Worm (Caenorhabditis elegans) whole organism, L1 larva: ENCODE measurements around the gene akt-2.

Experiments used
- C04F5.9 ChIP-seq: sonication (generic microtip); optimal IDR thresholded peaks from 2 replicates; lab custom pipeline; 2016; ENCODE audit warnings: missing genetic modification characterization, missing compliant biosample characterization
- F16B12.6 ChIP-seq: fragments of 150-350 bp; optimal IDR thresholded peaks from 2 replicates; lab custom pipeline; 2014; ENCODE audit warnings: missing biosample characterization, missing genetic modification characterization
- Y116A8C.19 ChIP-seq: sonication (generic microtip); optimal IDR thresholded peaks from 2 replicates; lab custom pipeline; 2016; ENCODE audit warnings: missing compliant biosample characterization, missing genetic modification characterization, borderline replicate concordance
- aly-2 ChIP-seq: fragments of 150-350 bp; optimal IDR thresholded peaks from 2 replicates; lab custom pipeline; 2014; ENCODE audit warnings: missing biosample characterization, missing genetic modification characterization
- ama-1 ChIP-seq: fragments of 150-350 bp; optimal IDR thresholded peaks from 2 replicates; lab custom pipeline; 2014
- blmp-1 ChIP-seq: fragments of 150-350 bp; optimal IDR thresholded peaks from 2 replicates; lab custom pipeline; 2014; ENCODE audit warnings: missing biosample characterization, missing genetic modification characterization
- ceh-63 ChIP-seq: fragments of 200-800 bp; sonication (Bioruptor generic); optimal IDR thresholded peaks from 2 replicates; lab custom pipeline; 2018; ENCODE audit warnings: mild to moderate bottlenecking, missing genetic modification characterization, missing compliant biosample characterization
- ceh-88 ChIP-seq: fragments of 200-800 bp; sonication (Bioruptor generic); IDR thresholded peaks from 2 replicates; pipeline ENCODE4 v1.3.6; 2022; ENCODE audit warnings: missing genetic modification characterization, missing compliant biosample characterization
- ceh-90 ChIP-seq: sonication (generic microtip); optimal IDR thresholded peaks from 2 replicates; lab custom pipeline; 2016; ENCODE audit warnings: missing genetic modification characterization, missing compliant biosample characterization
- dpl-1 ChIP-seq, 3 experiments: fragments of 150-350 bp in 2 of 3; sonication (generic microtip) in 1 of 3; optimal IDR thresholded peaks; 2 replicates each; lab custom pipeline; 2014 to 2017; ENCODE audit warnings: missing biosample characterization in 3 of 3, missing genetic modification characterization in 3 of 3, missing genetic modification reagents in 3 of 3
- dsc-1 ChIP-seq: sonication (generic microtip); optimal IDR thresholded peaks from 2 replicates; lab custom pipeline; 2016; ENCODE audit warnings: mild to moderate bottlenecking, missing genetic modification characterization, missing compliant biosample characterization
- efl-1 ChIP-seq, 4 experiments: fragments of 150-350 bp; optimal IDR thresholded peaks in 3 of 4; peaks in 1 of 4; 1 replicate in 1 of 4; 2 replicates in 3 of 4; lab custom pipeline; 2014; ENCODE audit warnings: missing biosample characterization in 2 of 4, missing genetic modification characterization in 2 of 4, missing genetic modification reagents in 2 of 4
- efl-3 ChIP-seq: fragments of 200-800 bp; sonication (Bioruptor generic); optimal IDR thresholded peaks from 2 replicates; lab custom pipeline; 2018; ENCODE audit warnings: mild to moderate bottlenecking, missing genetic modification characterization, missing compliant biosample characterization
- egl-27 ChIP-seq, 2 experiments: fragments of 150-350 bp in 1 of 2; sonication (generic microtip); optimal IDR thresholded peaks; 3 replicates each; lab custom pipeline; 2017 to 2018; ENCODE audit warnings: missing biosample characterization in 2 of 2, missing genetic modification characterization in 2 of 2, missing genetic modification reagents in 2 of 2
- fkh-10 ChIP-seq: sonication (generic microtip); optimal IDR thresholded peaks from 2 replicates; lab custom pipeline; 2017; ENCODE audit warnings: missing biosample characterization, missing genetic modification reagents, missing genetic modification characterization
- fkh-8 ChIP-seq: sonication (generic microtip); optimal IDR thresholded peaks from 2 replicates; lab custom pipeline; 2016; ENCODE audit warnings: mild to moderate bottlenecking, missing genetic modification characterization, missing compliant biosample characterization
- fos-1 ChIP-seq: fragments of 150-350 bp; optimal IDR thresholded peaks from 2 replicates; lab custom pipeline; 2014; ENCODE audit warnings: missing biosample characterization, missing genetic modification characterization
- hlh-17 ChIP-seq: fragments of 200-800 bp; sonication (Bioruptor generic); optimal IDR thresholded peaks from 2 replicates; lab custom pipeline; 2018; ENCODE audit warnings: missing genetic modification characterization, mild to moderate bottlenecking, missing compliant biosample characterization, moderate library complexity, borderline replicate concordance
- irx-1 ChIP-seq: sonication (generic microtip); optimal IDR thresholded peaks from 2 replicates; lab custom pipeline; 2016; ENCODE audit warnings: missing genetic modification characterization, missing compliant biosample characterization
- isw-1 ChIP-seq: fragments of 200-800 bp; sonication (Bioruptor generic); IDR thresholded peaks from 2 replicates; pipeline ENCODE4 v1.3.6; 2022; ENCODE audit warnings: missing genetic modification characterization, missing compliant biosample characterization
- jun-1 ChIP-seq: fragments of 150-350 bp; optimal IDR thresholded peaks from 2 replicates; lab custom pipeline; 2014; ENCODE audit warnings: missing biosample characterization, missing genetic modification reagents, missing genetic modification characterization
- lin-13 ChIP-seq: fragments of 150-350 bp; optimal IDR thresholded peaks from 2 replicates; lab custom pipeline; 2014; ENCODE audit warnings: missing biosample characterization, missing genetic modification reagents, missing genetic modification characterization
- lin-35 ChIP-seq, 2 experiments: fragments of 150-350 bp; optimal IDR thresholded peaks; 2 replicates each; lab custom pipeline; 2014; ENCODE audit warnings: missing biosample characterization in 2 of 2, missing genetic modification characterization in 2 of 2, missing genetic modification reagents in 2 of 2
- lir-3 ChIP-seq: sonication (generic microtip); optimal IDR thresholded peaks from 2 replicates; lab custom pipeline; 2016; ENCODE audit warnings: mild to moderate bottlenecking, missing genetic modification characterization, moderate library complexity, missing compliant biosample characterization; ENCODE audit not compliant: poor library complexity
- lsy-2 ChIP-seq, 2 experiments: fragments of 150-350 bp; optimal IDR thresholded peaks; 2 replicates each; lab custom pipeline; 2014; ENCODE audit warnings: missing biosample characterization in 2 of 2, missing genetic modification characterization in 2 of 2
- mab-9 ChIP-seq: fragments of 200-800 bp; sonication (Bioruptor generic); IDR thresholded peaks from 2 replicates; pipeline ENCODE4 v1.3.6; 2022; ENCODE audit warnings: missing genetic modification reagents, missing genetic modification characterization, missing compliant biosample characterization
- mdl-1 ChIP-seq, 2 experiments: fragments of 150-350 bp; optimal IDR thresholded peaks; 2 replicates each; lab custom pipeline; 2014 to 2017; ENCODE audit warnings: missing biosample characterization in 2 of 2, missing genetic modification characterization in 2 of 2, inconsistent platforms in 1 of 2
- mef-2 ChIP-seq: fragments of 150-350 bp; optimal IDR thresholded peaks from 2 replicates; lab custom pipeline; 2014; ENCODE audit warnings: missing biosample characterization, missing genetic modification characterization
- mep-1 ChIP-seq: fragments of 150-350 bp; optimal IDR thresholded peaks from 2 replicates; lab custom pipeline; 2014; ENCODE audit warnings: missing biosample characterization, missing genetic modification characterization
- nhr-12 ChIP-seq: sonication (generic microtip); optimal IDR thresholded peaks from 2 replicates; lab custom pipeline; 2017; ENCODE audit warnings: missing biosample characterization, missing genetic modification characterization
- nhr-19 ChIP-seq: fragments of 200-800 bp; sonication (Bioruptor generic); conservative IDR thresholded peaks from 2 replicates; pipeline ENCODE4 v1.3.6; 2022; ENCODE audit warnings: missing genetic modification characterization, missing compliant biosample characterization
- nhr-20 ChIP-seq: sonication (generic microtip); optimal IDR thresholded peaks from 2 replicates; lab custom pipeline; 2016; ENCODE audit warnings: mild to moderate bottlenecking, missing genetic modification characterization, missing compliant biosample characterization
- nhr-237 ChIP-seq: fragments of 150-350 bp; optimal IDR thresholded peaks from 2 replicates; lab custom pipeline; 2014; ENCODE audit warnings: missing biosample characterization, missing genetic modification characterization
- nhr-28 ChIP-seq: fragments of 150-350 bp; optimal IDR thresholded peaks from 2 replicates; lab custom pipeline; 2014; ENCODE audit warnings: missing biosample characterization, missing genetic modification characterization
- nhr-47 ChIP-seq: sonication (generic microtip); optimal IDR thresholded peaks from 2 replicates; lab custom pipeline; 2016; ENCODE audit warnings: mild to moderate bottlenecking, missing genetic modification characterization, moderate library complexity, missing compliant biosample characterization
- nhr-71 ChIP-seq: sonication (generic microtip); optimal IDR thresholded peaks from 2 replicates; lab custom pipeline; 2016; ENCODE audit warnings: mild to moderate bottlenecking, missing genetic modification characterization, moderate library complexity, missing compliant biosample characterization
- nhr-76 ChIP-seq: sonication (generic microtip); optimal IDR thresholded peaks from 2 replicates; lab custom pipeline; 2017; ENCODE audit warnings: missing biosample characterization, missing genetic modification characterization
- nhr-84 ChIP-seq: sonication (generic microtip); optimal IDR thresholded peaks from 2 replicates; lab custom pipeline; 2017; ENCODE audit warnings: missing biosample characterization, missing genetic modification characterization
- nhr-85 ChIP-seq: sonication (generic microtip); peaks from one replicate; lab custom pipeline; 2016; ENCODE audit warnings: missing genetic modification characterization, inconsistent platforms, missing compliant biosample characterization
- nhr-90 ChIP-seq: sonication (generic microtip); optimal IDR thresholded peaks from 2 replicates; lab custom pipeline; 2016; ENCODE audit warnings: mild to moderate bottlenecking, missing genetic modification characterization, missing compliant biosample characterization; ENCODE audit not compliant: poor library complexity
- pax-3 ChIP-seq: fragments of 200-800 bp; sonication (Bioruptor generic); optimal IDR thresholded peaks from 2 replicates; lab custom pipeline; 2018; ENCODE audit warnings: mild to moderate bottlenecking, missing genetic modification characterization, moderate library complexity, missing compliant biosample characterization
- pqm-1 ChIP-seq: sonication (generic microtip); optimal IDR thresholded peaks from 3 replicates; lab custom pipeline; 2017; ENCODE audit warnings: missing biosample characterization, missing genetic modification characterization
- rnt-1 ChIP-seq: sonication (generic microtip); optimal IDR thresholded peaks from 2 replicates; lab custom pipeline; 2016; ENCODE audit warnings: mild to moderate bottlenecking, missing genetic modification characterization, moderate library complexity, missing compliant biosample characterization
- snpc-4 ChIP-seq: fragments of 150-350 bp; optimal IDR thresholded peaks from 2 replicates; lab custom pipeline; 2014; ENCODE audit warnings: missing biosample characterization, missing genetic modification characterization
- snu-23 ChIP-seq: sonication (generic microtip); optimal IDR thresholded peaks from 2 replicates; lab custom pipeline; 2016; ENCODE audit warnings: missing genetic modification characterization, missing compliant biosample characterization
- sox-4 ChIP-seq: sonication (generic microtip); optimal IDR thresholded peaks from 2 replicates; lab custom pipeline; 2016; ENCODE audit warnings: missing genetic modification characterization, missing compliant biosample characterization
- sup-37 ChIP-seq: fragments of 200-800 bp; sonication (Bioruptor generic); optimal IDR thresholded peaks from 2 replicates; lab custom pipeline; 2018; ENCODE audit warnings: mild to moderate bottlenecking, missing genetic modification characterization, missing compliant biosample characterization
- swsn-7 ChIP-seq: sonication (generic microtip); optimal IDR thresholded peaks from 2 replicates; lab custom pipeline; 2016; ENCODE audit warnings: missing genetic modification characterization, missing compliant biosample characterization
- unc-130 ChIP-seq: fragments of 150-350 bp; optimal IDR thresholded peaks from 2 replicates; lab custom pipeline; 2017; ENCODE audit warnings: missing biosample characterization, missing genetic modification characterization, inconsistent platforms
- unc-30 ChIP-seq: sonication (generic microtip); optimal IDR thresholded peaks from 2 replicates; lab custom pipeline; 2017; ENCODE audit warnings: missing biosample characterization, missing genetic modification characterization
- unc-86 ChIP-seq: sonication (generic microtip); optimal IDR thresholded peaks from 2 replicates; lab custom pipeline; 2016; ENCODE audit warnings: missing genetic modification characterization, missing compliant biosample characterization
- zip-4 ChIP-seq: fragments of 200-800 bp; sonication (Bioruptor generic); optimal IDR thresholded peaks from 2 replicates; lab custom pipeline; 2018; ENCODE audit warnings: mild to moderate bottlenecking, missing genetic modification characterization, moderate library complexity, missing compliant biosample characterization
- ztf-11 ChIP-seq, 2 experiments: sonication (generic microtip); optimal IDR thresholded peaks; 2 replicates each; lab custom pipeline; 2016 to 2017; ENCODE audit warnings: missing genetic modification characterization in 2 of 2, missing biosample characterization in 1 of 2, missing compliant biosample characterization in 1 of 2

The akt-2 gene

ce11 chrX:14101986-14102385, 45.5 kb upstream of the akt-2 start, which contains the start of gene F16B12.6 (continued):
- TF ChIP-seq blmp-1 (tag; lab: Kevin White, UChicago), result peak; percentile 59
- TF ChIP-seq swsn-7, result peak; percentile 82
- TF ChIP-seq fos-1, result peak; percentile 78
- TF ChIP-seq nhr-84 (tag; lab: Kevin White, UChicago), result no peak
- peak; percentile 54 for TF ChIP-seq dsc-1
- TF ChIP-seq lin-35 (GFP tag; optimal IDR thresholded peaks at IDR 0.05; lab: Kevin White, UChicago), result peak; percentile 94
- TF ChIP-seq nhr-47 (tag; lab: Kevin White, UChicago), result peak; percentile 84
- TF ChIP-seq fkh-10, result peak; percentile 28
- no peak for TF ChIP-seq pqm-1 (tag; lab: Kevin White, UChicago)
- peak; percentile 86 to 90 (median 88) for TF ChIP-seq dpl-1 (GFP tag; optimal IDR thresholded peaks at IDR 0.05; lab: Kevin White, UChicago)
- no peak for TF ChIP-seq nhr-12
- peak; percentile 91 for TF ChIP-seq snu-23 (GFP tag; lab: Kevin White, UChicago)
- peak; percentile 64 for TF ChIP-seq unc-86 (tag; lab: Kevin White, UChicago)
- TF ChIP-seq nhr-90, result peak; percentile 68
- peak; percentile 92 for TF ChIP-seq fkh-8 (tag; lab: Kevin White, UChicago)
- TF ChIP-seq ceh-63, result no peak
- TF ChIP-seq Y116A8C.19, result no peak
- no peak for TF ChIP-seq unc-30 (tag; lab: Kevin White, UChicago)
- peak; percentile 19 for TF ChIP-seq unc-130 (tag; lab: Kevin White, UChicago)
- TF ChIP-seq lir-3, result peak; percentile 13
- TF ChIP-seq C04F5.9 (tag; lab: Kevin White, UChicago), result peak; percentile 16
- TF ChIP-seq efl-1 (optimal IDR thresholded peaks at IDR 0.05; lab: Kevin White, UChicago), result peak; percentile 81 to 99
- peak; percentile 79 to 97 for TF ChIP-seq efl-1 (GFP tag; optimal IDR thresholded peaks at IDR 0.05 in 1 of 2; lab: Kevin White, UChicago)
- TF ChIP-seq hlh-17 (GFP tag; lab: Kevin White, UChicago), result no peak
- peak; percentile 31 for TF ChIP-seq pax-3 (tag; lab: Kevin White, UChicago)
- no peak for TF ChIP-seq ama-1 (lab: Kevin White, UChicago)
- no peak for TF ChIP-seq zip-4 (GFP tag; lab: Kevin White, UChicago)
- TF ChIP-seq nhr-20, result peak; percentile 85
- TF ChIP-seq nhr-19 (GFP tag; lab: Robert Waterston, UW), result peak; percentile 71
- no peak for TF ChIP-seq sup-37 (GFP tag; lab: Kevin White, UChicago)
- peak; percentile 52 for TF ChIP-seq jun-1 (tag; lab: Kevin White, UChicago)
- peak; percentile 72 for TF ChIP-seq rnt-1 (tag; lab: Kevin White, UChicago)
- TF ChIP-seq isw-1 (GFP tag; lab: Robert Waterston, UW), result peak; percentile 71
- TF ChIP-seq sox-4 (tag; lab: Kevin White, UChicago), result no peak
- TF ChIP-seq egl-27 (tag; optimal IDR thresholded peaks at IDR 0.05; lab: Kevin White, UChicago), result no peak
- TF ChIP-seq efl-3, result no peak
- no peak for TF ChIP-seq nhr-237 (tag; lab: Kevin White, UChicago)
- peak in 1 of 2 experiments; percentile 44 for TF ChIP-seq mdl-1 (tag; optimal IDR thresholded peaks at IDR 0.05; lab: Kevin White, UChicago)
- TF ChIP-seq lsy-2 (tag; optimal IDR thresholded peaks at IDR 0.05; lab: Kevin White, UChicago), result peak; percentile 71 to 83
- peak; percentile 77 for TF ChIP-seq F16B12.6 (tag; lab: Kevin White, UChicago)
- TF ChIP-seq aly-2 (tag; lab: Kevin White, UChicago), result peak; percentile 53
- TF ChIP-seq ceh-90 (tag; lab: Kevin White, UChicago), result no peak
- TF ChIP-seq nhr-28 (tag; lab: Kevin White, UChicago), result no peak
- peak; percentile 78 for TF ChIP-seq lin-13 (GFP tag; lab: Kevin White, UChicago)
- TF ChIP-seq mef-2 (tag; lab: Kevin White, UChicago), result no peak
- TF ChIP-seq ceh-88 (GFP tag; lab: Robert Waterston, UW), result peak; percentile 57; the same call in 1 of the 2 replicates
- peak; percentile 65 for TF ChIP-seq irx-1
- TF ChIP-seq nhr-71 (tag; lab: Kevin White, UChicago), result peak; percentile 88
- TF ChIP-seq nhr-85 (tag; lab: Kevin White, UChicago), result peak; percentile 90
- TF ChIP-seq ztf-11 (tag; optimal IDR thresholded peaks at IDR 0.05; lab: Kevin White, UChicago), result no peak
- TF ChIP-seq nhr-76 (tag; lab: Kevin White, UChicago), result no peak
- TF ChIP-seq mep-1, result peak; percentile 85
- peak; percentile 47; the same call in 1 of the 2 replicates for TF ChIP-seq mab-9
- TF ChIP-seq snpc-4 (tag; lab: Kevin White, UChicago), result peak; percentile 72
